Worm (Caenorhabditis elegans): ENCODE measurements around the gene K09D9.3.

The K09D9.3 gene

DNA sequence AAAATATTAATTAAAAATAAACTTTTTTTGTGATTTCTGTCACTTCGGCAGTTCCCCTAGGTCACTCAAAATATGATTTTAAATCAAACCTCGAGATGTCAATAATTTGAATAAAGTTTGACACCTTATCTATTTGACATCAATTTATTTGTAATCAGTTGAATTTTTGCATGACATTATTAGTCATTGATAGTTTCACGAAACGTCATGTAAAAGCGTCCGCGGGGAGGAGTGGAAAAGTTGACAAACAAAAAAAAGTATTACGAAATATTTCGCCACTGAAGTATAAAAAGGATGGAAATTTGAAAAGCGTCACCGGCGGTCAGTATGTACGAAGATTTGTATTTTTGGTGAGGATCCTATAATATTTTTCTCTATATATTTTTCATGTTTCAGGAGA is 5.5 kb downstream of the K09D9.3 start, which contains the start of gene K09D9.1 (continued):
- no peak for TF ChIP-seq ctbp-1 (GFP tag; IDR thresholded peaks at IDR 0.05)
- TF ChIP-seq mdt-29 (GFP tag; IDR thresholded peaks at IDR 0.05) = no peak
- peak; percentile 78 for TF ChIP-seq php-3 (GFP tag; IDR thresholded peaks at IDR 0.05)
- TF ChIP-seq zfp-2 (tag; optimal IDR thresholded peaks at IDR 0.05) = no peak
- no peak for TF ChIP-seq ceh-20 (GFP tag; IDR thresholded peaks at IDR 0.05)
- TF ChIP-seq ceh-44 (GFP tag; IDR thresholded peaks at IDR 0.05) = no peak
- TF ChIP-seq snpc-4 (tag; optimal IDR thresholded peaks at IDR 0.05) = no peak
- no peak for TF ChIP-seq mxl-3 (GFP tag; optimal IDR thresholded peaks at IDR 0.05)
- peak; percentile 93 for TF ChIP-seq dve-1 (tag; optimal IDR thresholded peaks at IDR 0.05; ENCODE audit: insufficient read depth)
- TF ChIP-seq D1046.2 (GFP tag; IDR thresholded peaks at IDR 0.05) = no peak
- TF ChIP-seq madf-5 (GFP tag; IDR thresholded peaks at IDR 0.05) = no peak
- TF ChIP-seq mes-2 (tag; optimal IDR thresholded peaks at IDR 0.05; ENCODE audit: poor library complexity, severe bottlenecking) = no peak
- TF ChIP-seq saeg-2 (GFP tag; IDR thresholded peaks at IDR 0.05) = no peak
- no peak for TF ChIP-seq spr-1 (tag; optimal IDR thresholded peaks at IDR 0.05)
- peak; percentile 58; the same call in 1 of the 2 replicates for TF ChIP-seq nhr-41 (GFP tag; IDR thresholded peaks at IDR 0.05)
- TF ChIP-seq F37D6.2 (tag; optimal IDR thresholded peaks at IDR 0.05) = no peak
- peak; percentile 14 for TF ChIP-seq dpl-1 (GFP tag; optimal IDR thresholded peaks at IDR 0.05)
- no peak for TF ChIP-seq ceh-32 (tag; optimal IDR thresholded peaks at IDR 0.05; ENCODE audit: poor library complexity)
- TF ChIP-seq Y5F2A.4 (GFP tag; optimal IDR thresholded peaks at IDR 0.05) = no peak
- no peak for TF ChIP-seq skn-1 (tag; optimal IDR thresholded peaks at IDR 0.05)
- TF ChIP-seq Y105C5A.15 (GFP tag; IDR thresholded peaks at IDR 0.05) = no peak
- no peak for TF ChIP-seq egl-43 (GFP tag; IDR thresholded peaks at IDR 0.05)
- no peak for TF ChIP-seq rbr-2 (tag; optimal IDR thresholded peaks at IDR 0.05)
- TF ChIP-seq T26A8.4 (GFP tag; IDR thresholded peaks at IDR 0.05) = no peak
- TF ChIP-seq mdl-1 (tag; optimal IDR thresholded peaks at IDR 0.05) = no peak
- no peak for TF ChIP-seq ZK546.5 (tag; optimal IDR thresholded peaks at IDR 0.05)
- no peak for TF ChIP-seq nhr-25 (tag; optimal IDR thresholded peaks at IDR 0.05; ENCODE audit: borderline replicate concordance, insufficient read depth)
- TF ChIP-seq lin-38 (GFP tag; IDR thresholded peaks at IDR 0.05) = no peak
- TF ChIP-seq nhr-11 (tag; optimal IDR thresholded peaks at IDR 0.05) = no peak
- peak; percentile 75 for TF ChIP-seq pqm-1 (tag; optimal IDR thresholded peaks at IDR 0.05)
- TF ChIP-seq lir-3 (tag; optimal IDR thresholded peaks at IDR 0.05) = no peak
- TF ChIP-seq egl-27 (tag; optimal IDR thresholded peaks at IDR 0.05) = no peak
- no peak for TF ChIP-seq hif-1 (tag; optimal IDR thresholded peaks at IDR 0.05)
- TF ChIP-seq nhr-237 (tag; optimal IDR thresholded peaks at IDR 0.05) = no peak
- no peak for TF ChIP-seq ceh-28 (tag; optimal IDR thresholded peaks at IDR 0.05)
- TF ChIP-seq Y75B8A.6 (GFP tag; IDR thresholded peaks at IDR 0.05) = no peak
- no peak for TF ChIP-seq unc-62 (GFP tag; optimal IDR thresholded peaks at IDR 0.05 in 1 of 2)
- no peak for TF ChIP-seq unc-62 (tag; optimal IDR thresholded peaks at IDR 0.05)
- TF ChIP-seq cey-2 (tag; optimal IDR thresholded peaks at IDR 0.05; ENCODE audit: borderline replicate concordance, insufficient read depth) = no peak
- no peak for TF ChIP-seq fos-1 (tag; optimal IDR thresholded peaks at IDR 0.05)
- no peak for TF ChIP-seq attf-4 (tag; optimal IDR thresholded peaks at IDR 0.05)
- TF ChIP-seq jun-1 (tag; optimal IDR thresholded peaks at IDR 0.05) = no peak
- TF ChIP-seq dmd-6 (GFP tag; IDR thresholded peaks at IDR 0.05) = peak; percentile 97
- no peak for TF ChIP-seq aly-2 (tag; optimal IDR thresholded peaks at IDR 0.05)
- TF ChIP-seq daf-12 (tag; optimal IDR thresholded peaks at IDR 0.05) = no peak
- no peak for TF ChIP-seq lin-13 (GFP tag; optimal IDR thresholded peaks at IDR 0.05)
- no peak for TF ChIP-seq Y48G9A.11 (GFP tag; IDR thresholded peaks at IDR 0.05)
- TF ChIP-seq set-16 (GFP tag; IDR thresholded peaks at IDR 0.05) = no peak
- no peak for TF ChIP-seq vab-7 (GFP tag; IDR thresholded peaks at IDR 0.05)
- no peak for TF ChIP-seq gei-8 (GFP tag; optimal IDR thresholded peaks at IDR 0.05)
- TF ChIP-seq nhr-6 (tag; optimal IDR thresholded peaks at IDR 0.05) = peak; percentile 17
- peak; percentile 86 for TF ChIP-seq nhr-77 (tag; optimal IDR thresholded peaks at IDR 0.05)
